Fruit fly (Drosophila melanogaster) whole organism, pupa: ENCODE measurements around the gene Nt5a.

Experiments
- CG10348 ChIP-seq: fragments of 200-800 bp; sonication (Bioruptor generic); IDR thresholded peaks from 2 replicates; pipeline ENCODE4 v1.3.6; 2022; ENCODE audit warnings: missing biosample characterization, missing genetic modification characterization
- CG12605 ChIP-seq: fragments of 200-800 bp; sonication (Bioruptor generic); IDR thresholded peaks from 2 replicates; pipeline ENCODE4 v1.3.6; 2022; ENCODE audit warnings: missing biosample characterization, missing genetic modification characterization
- CG13204 ChIP-seq: fragments of 200-800 bp; sonication (Bioruptor generic); optimal IDR thresholded peaks from 2 replicates; lab custom pipeline; 2018; ENCODE audit warnings: missing biosample characterization, mild to moderate bottlenecking, missing genetic modification characterization, moderate library complexity
- CG14655 ChIP-seq: fragments of 200-800 bp; sonication (Bioruptor generic); optimal IDR thresholded peaks from 3 replicates; lab custom pipeline; 2017; ENCODE audit warnings: mild to moderate bottlenecking, missing biosample characterization, missing genetic modification reagents, missing genetic modification characterization
- CG15710 ChIP-seq: fragments of 200-800 bp; sonication (Bioruptor generic); optimal IDR thresholded peaks from 2 replicates; lab custom pipeline; 2018; ENCODE audit warnings: missing biosample characterization, mild to moderate bottlenecking, missing genetic modification characterization, moderate library complexity
- CG17806 ChIP-seq: fragments of 200-800 bp; sonication (Bioruptor generic); optimal IDR thresholded peaks from 2 replicates; lab custom pipeline; 2018; ENCODE audit warnings: missing biosample characterization, mild to moderate bottlenecking, missing genetic modification characterization, moderate library complexity
- CG32121 ChIP-seq: fragments of 200-800 bp; sonication (Bioruptor generic); IDR thresholded peaks from 2 replicates; pipeline ENCODE4 v1.3.6; 2022; ENCODE audit warnings: missing biosample characterization, missing genetic modification characterization
- CG34367 ChIP-seq: fragments of 200-800 bp; sonication (Bioruptor generic); optimal IDR thresholded peaks from 2 replicates; lab custom pipeline; 2018; ENCODE audit warnings: missing biosample characterization, mild to moderate bottlenecking, missing genetic modification characterization
- CG4496 ChIP-seq: fragments of 200-800 bp; sonication (Bioruptor generic); IDR thresholded peaks from 3 replicates; pipeline ENCODE4 v1.3.6; 2022; ENCODE audit warnings: missing biosample characterization, missing genetic modification characterization
- CG8159 ChIP-seq: fragments of 200-800 bp; sonication (Bioruptor generic); optimal IDR thresholded peaks from 3 replicates; lab custom pipeline; 2018; ENCODE audit warnings: missing biosample characterization, mild to moderate bottlenecking, missing genetic modification characterization, moderate library complexity
- CG8301 ChIP-seq: fragments of 200-800 bp; sonication (Bioruptor generic); optimal IDR thresholded peaks from 2 replicates; lab custom pipeline; 2018; ENCODE audit warnings: missing biosample characterization, mild to moderate bottlenecking, missing genetic modification characterization
- CG9948 ChIP-seq: fragments of 200-800 bp; sonication (Bioruptor generic); optimal IDR thresholded peaks from 2 replicates; lab custom pipeline; 2018; ENCODE audit warnings: missing biosample characterization, mild to moderate bottlenecking, missing genetic modification characterization, moderate library complexity
- D1 ChIP-seq: fragments of 200-800 bp; sonication (Bioruptor generic); optimal IDR thresholded peaks from 2 replicates; lab custom pipeline; 2018; ENCODE audit warnings: missing biosample characterization, mild to moderate bottlenecking, missing genetic modification characterization, moderate library complexity
- EcR ChIP-seq: fragments of 200-800 bp; sonication (Bioruptor generic); optimal IDR thresholded peaks from 3 replicates; lab custom pipeline; 2019; ENCODE audit warnings: missing biosample characterization, missing genetic modification characterization, mild to moderate bottlenecking, moderate library complexity, missing genetic modification reagents
- Ets98B ChIP-seq: fragments of 200-800 bp; sonication (Bioruptor generic); IDR thresholded peaks from 2 replicates; pipeline ENCODE4 v1.3.6; 2022; ENCODE audit warnings: missing biosample characterization, missing genetic modification characterization
- Pif1A ChIP-seq: fragments of 200-800 bp; sonication (Bioruptor generic); optimal IDR thresholded peaks from 3 replicates; lab custom pipeline; 2016; ENCODE audit warnings: missing biosample characterization, missing genetic modification characterization
- Pif1B ChIP-seq: fragments of 200-800 bp; sonication (Bioruptor generic); optimal IDR thresholded peaks from 3 replicates; lab custom pipeline; 2016; ENCODE audit warnings: missing biosample characterization, missing genetic modification characterization
- Snoo ChIP-seq: fragments of 200-800 bp; sonication (Bioruptor generic); optimal IDR thresholded peaks from 3 replicates; lab custom pipeline; 2017; ENCODE audit warnings: missing biosample characterization, mild to moderate bottlenecking, missing genetic modification characterization, inconsistent platforms
- fd96Ca ChIP-seq: fragments of 200-800 bp; sonication (Bioruptor generic); IDR thresholded peaks from 3 replicates; pipeline ENCODE4 v1.3.6; 2022; ENCODE audit warnings: missing biosample characterization, missing genetic modification characterization
- gl ChIP-seq: fragments of 200-800 bp; sonication (Bioruptor generic); optimal IDR thresholded peaks from 2 replicates; lab custom pipeline; 2018; ENCODE audit warnings: missing biosample characterization, mild to moderate bottlenecking, missing genetic modification characterization
- rn ChIP-seq: fragments of 200-800 bp; sonication (Bioruptor generic); IDR thresholded peaks from 2 replicates; pipeline ENCODE4 v1.3.6; 2022; ENCODE audit warnings: missing biosample characterization, missing genetic modification characterization

Gene Nt5a

dm6 chr3L:1318241-1318640 lies 11.0 kb upstream of the Nt5a start, which contains the start of gene Myo61F:
Gene Myo61F (plus strand): TSS chr3L:1318480.
- no peak for TF ChIP-seq gl (tag; lab: Kevin White, UChicago)
- 0 out of 3 replicates have a peak, but pooled peaks have one; percentile 36 for TF ChIP-seq CG4496 (GFP tag; lab: Robert Waterston, UW)

- TF ChIP-seq CG32121 (GFP tag; lab: Robert Waterston, UW) (0 out of 2 replicates have a peak, but pooled peaks have one; percentile 24), Snoo (tag; lab: Kevin White, UChicago) (peak; percentile 90), EcR (peak; percentile 68), rn (GFP tag; lab: Robert Waterston, UW) (no peak), CG14655 (no peak), CG15710 (tag; lab: Kevin White, UChicago) (peak; percentile 75), Ets98B (GFP tag; lab: Robert Waterston, UW) (peak; percentile 44), gl (tag; lab: Kevin White, UChicago) (no peak), CG12605 (GFP tag; lab: Robert Waterston, UW) (peak; percentile 54), CG17806 (tag; lab: Kevin White, UChicago) (peak; percentile 18), CG13204 (no peak), CG10348 (GFP tag; lab: Robert Waterston, UW) (no peak), fd96Ca (peak; percentile 60), CG9948 (tag; lab: Kevin White, UChicago) (peak; percentile 64), CG34367 (tag; lab: Kevin White, UChicago) (peak; percentile 39), CG8159 (tag; lab: Kevin White, UChicago) (peak; percentile 68), Pif1A (GFP tag; lab: Kevin White, UChicago) (no peak), D1 (tag; lab: Kevin White, UChicago) (no peak), CG4496 (GFP tag; lab: Robert Waterston, UW) (peak; percentile 59; the same call in 2 of the 3 replicates), Pif1B (GFP tag; lab: Kevin White, UChicago) (no peak), CG8301 (peak; percentile 63)
Observed at dm6 chr3L:1313039-1313766, 6.0 kb upstream of the Nt5a start, which contains the start of the genes sturkopf and Herc4. Gene sturkopf (minus strand): TSS chr3L:1313377. Gene Herc4 (plus strand): TSS chr3L:1313696.

dm6 chr3L:1305317-1305716 lies 1.9 kb downstream of the Nt5a start:
- no peak for TF ChIP-seq EcR
- no peak for TF ChIP-seq fd96Ca
- TF ChIP-seq CG8301, result no peak
- TF ChIP-seq CG13204, result no peak
- no peak for TF ChIP-seq CG9948 (tag; lab: Kevin White, UChicago)
- no peak for TF ChIP-seq CG4496 (GFP tag; lab: Robert Waterston, UW)
- TF ChIP-seq gl (tag; lab: Kevin White, UChicago), result no peak
- TF ChIP-seq CG14655, result no peak

dm6 chr3L:1302950-1303352 lies 4.3 kb downstream of the Nt5a start:
- no peak for TF ChIP-seq CG14655
- TF ChIP-seq CG32121 (GFP tag; lab: Robert Waterston, UW), result no peak
- no peak for TF ChIP-seq CG8301
- TF ChIP-seq CG17806 (tag; lab: Kevin White, UChicago), result no peak
- no peak for TF ChIP-seq Pif1B (GFP tag; lab: Kevin White, UChicago)
- TF ChIP-seq fd96Ca, result no peak
- TF ChIP-seq gl (tag; lab: Kevin White, UChicago), result no peak
- TF ChIP-seq Pif1A (GFP tag; lab: Kevin White, UChicago), result no peak
- no peak for TF ChIP-seq CG12605 (GFP tag; lab: Robert Waterston, UW)
- TF ChIP-seq CG10348 (GFP tag; lab: Robert Waterston, UW), result no peak

- TF ChIP-seq D1 (tag; lab: Kevin White, UChicago) (no peak), CG4496 (GFP tag; lab: Robert Waterston, UW) (no peak), CG17806 (tag; lab: Kevin White, UChicago) (no peak), Snoo (tag; lab: Kevin White, UChicago) (no peak), fd96Ca (no peak), CG34367 (tag; lab: Kevin White, UChicago) (no peak), CG8159 (tag; lab: Kevin White, UChicago) (no peak), CG14655 (no peak), rn (GFP tag; lab: Robert Waterston, UW) (no peak), EcR (no peak), CG32121 (GFP tag; lab: Robert Waterston, UW) (no peak), Pif1A (GFP tag; lab: Kevin White, UChicago) (no peak), CG9948 (tag; lab: Kevin White, UChicago) (no peak), gl (tag; lab: Kevin White, UChicago) (no peak), CG13204 (no peak), Ets98B (GFP tag; lab: Robert Waterston, UW) (no peak), CG8301 (no peak), CG10348 (GFP tag; lab: Robert Waterston, UW) (no peak), CG12605 (GFP tag; lab: Robert Waterston, UW) (no peak)
- TF ChIP-seq, all 21 proteins: peak for 0
Observed at dm6 chr3L:1302234-1302949, 4.8 kb downstream of the Nt5a start, which contains the start of the genes Rac1 and Acat2. Gene Rac1 (minus strand): TSS chr3L:1302683. Gene Acat2 (plus strand): TSS chr3L:1302944.
